Worm (Caenorhabditis elegans) whole organism, late embryonic: ENCODE measurements around the gene F28B1.2.

Experiments used
- ceh-19 ChIP-seq: fragments of 200-800 bp; sonication (Bioruptor generic); optimal IDR thresholded peaks from 2 replicates; lab custom pipeline; 2018; ENCODE audit warnings: mild to moderate bottlenecking, missing genetic modification characterization, missing compliant biosample characterization
- ceh-30 ChIP-seq: fragments of 150-350 bp; optimal IDR thresholded peaks from 2 replicates; lab custom pipeline; 2014; ENCODE audit warnings: missing biosample characterization, missing genetic modification characterization
- ceh-45 ChIP-seq: fragments of 200-800 bp; sonication (Bioruptor generic); IDR thresholded peaks from 2 replicates; pipeline ENCODE4 v1.3.6; 2022; ENCODE audit warnings: missing genetic modification reagents, missing genetic modification characterization, missing compliant biosample characterization
- ceh-9 ChIP-seq: sonication (generic microtip); optimal IDR thresholded peaks from 2 replicates; lab custom pipeline; 2016; ENCODE audit warnings: mild to moderate bottlenecking, missing genetic modification characterization, inconsistent platforms, missing compliant biosample characterization
- elt-2 ChIP-seq: sonication (generic microtip); optimal IDR thresholded peaks from 2 replicates; lab custom pipeline; 2016; ENCODE audit warnings: missing genetic modification reagents, missing genetic modification characterization, missing compliant biosample characterization
- hlh-8 ChIP-seq: sonication (generic microtip); optimal IDR thresholded peaks from 2 replicates; lab custom pipeline; 2016; ENCODE audit warnings: missing genotype, missing genetic modification characterization, missing compliant biosample characterization
- nhr-11 ChIP-seq: fragments of 150-350 bp; optimal IDR thresholded peaks from 2 replicates; lab custom pipeline; 2014; ENCODE audit warnings: missing biosample characterization, missing genetic modification characterization
- odd-2 ChIP-seq: sonication (generic microtip); optimal IDR thresholded peaks from 2 replicates; lab custom pipeline; 2017; ENCODE audit warnings: antibody characterized with exemption, mild to moderate bottlenecking, missing genetic modification characterization, missing compliant biosample characterization
- pag-3 ChIP-seq: sonication (generic microtip); optimal IDR thresholded peaks from 2 replicates; lab custom pipeline; 2016; ENCODE audit warnings: missing compliant biosample characterization, missing genetic modification characterization, borderline replicate concordance
- pat-9 ChIP-seq: fragments of 200-800 bp; sonication (Bioruptor generic); optimal IDR thresholded peaks from 2 replicates; lab custom pipeline; 2018; ENCODE audit warnings: mild to moderate bottlenecking, missing genetic modification characterization, moderate library complexity, missing compliant biosample characterization
- pha-4 ChIP-seq: fragments of 150-350 bp; optimal IDR thresholded peaks from 2 replicates; lab custom pipeline; 2018; ENCODE audit warnings: missing biosample characterization, missing genetic modification reagents, missing genetic modification characterization
- rnt-1 ChIP-seq: sonication (generic microtip); optimal IDR thresholded peaks from 2 replicates; lab custom pipeline; 2016; ENCODE audit warnings: missing genetic modification characterization, missing compliant biosample characterization
- sdc-2 ChIP-seq: sonication (generic microtip); optimal IDR thresholded peaks from 2 replicates; lab custom pipeline; 2016; ENCODE audit warnings: missing genotype, missing genetic modification characterization, missing compliant biosample characterization
- tbx-2 ChIP-seq: sonication (generic microtip); optimal IDR thresholded peaks from 2 replicates; lab custom pipeline; 2016; ENCODE audit warnings: missing genetic modification characterization, missing compliant biosample characterization

ce11 chrV:17066634-17067033 is 22.0 kb downstream of the F28B1.2 start:
- TF ChIP-seq elt-2 (tag; lab: Kevin White, UChicago) = no peak
- TF ChIP-seq pha-4 (tag; lab: Kevin White, UChicago) = no peak
- TF ChIP-seq ceh-30 (tag; lab: Kevin White, UChicago) = no peak
- no peak for TF ChIP-seq sdc-2 (tag; lab: Kevin White, UChicago)
- no peak for TF ChIP-seq hlh-8
- no peak for TF ChIP-seq ceh-19 (GFP tag; lab: Kevin White, UChicago)
- no peak for TF ChIP-seq pat-9
- TF ChIP-seq odd-2 (tag; lab: Kevin White, UChicago) = no peak
- no peak for TF ChIP-seq rnt-1 (tag; lab: Kevin White, UChicago)
- no peak for TF ChIP-seq ceh-9 (tag; lab: Kevin White, UChicago)
- no peak for TF ChIP-seq nhr-11 (tag; lab: Kevin White, UChicago)
- no peak for TF ChIP-seq ceh-45 (GFP tag; lab: Robert Waterston, UW)
- no peak for TF ChIP-seq pag-3
- no peak for TF ChIP-seq tbx-2
